Fruit fly (Drosophila melanogaster) whole organism, prepupa: ENCODE measurements around the gene ND-B16.6.

Experiments used
- Blimp-1 ChIP-seq: fragments of 200-800 bp; sonication (Bioruptor generic); optimal IDR thresholded peaks from 3 replicates; lab custom pipeline; 2017; ENCODE audit warnings: missing biosample characterization, missing genetic modification characterization, mild to moderate bottlenecking, moderate library complexity, missing genetic modification reagents
- CG15336 ChIP-seq: fragments of 200-800 bp; sonication (Bioruptor generic); IDR thresholded peaks from 2 replicates; pipeline ENCODE4 v1.3.6; 2022; ENCODE audit warnings: missing biosample characterization, missing genetic modification characterization
- CG31627 ChIP-seq: fragments of 200-800 bp; sonication (Bioruptor generic); optimal IDR thresholded peaks from 3 replicates; lab custom pipeline; 2016; ENCODE audit warnings: missing biosample characterization, missing genetic modification characterization
- CG6163 ChIP-seq: fragments of 200-800 bp; sonication (Bioruptor generic); IDR thresholded peaks from 3 replicates; pipeline ENCODE4 v1.3.6; 2022; ENCODE audit warnings: missing biosample characterization, missing genetic modification characterization
- CG6854 ChIP-seq: fragments of 200-800 bp; sonication (Bioruptor generic); optimal IDR thresholded peaks from 2 replicates; lab custom pipeline; 2017; ENCODE audit warnings: missing biosample characterization, mild to moderate bottlenecking, missing genetic modification characterization
- Hr39 ChIP-seq: fragments of 200-800 bp; sonication (Bioruptor generic); optimal IDR thresholded peaks from 2 replicates; lab custom pipeline; 2016; ENCODE audit warnings: missing biosample characterization, missing genetic modification characterization
- Sox102F ChIP-seq: fragments of 200-800 bp; sonication (Bioruptor generic); optimal IDR thresholded peaks from 2 replicates; lab custom pipeline; 2016; ENCODE audit warnings: missing biosample characterization, mild to moderate bottlenecking, missing genetic modification characterization
- Sox15 ChIP-seq: fragments of 200-800 bp; sonication (Bioruptor generic); optimal IDR thresholded peaks from 3 replicates; lab custom pipeline; 2016; ENCODE audit warnings: missing biosample characterization, missing genetic modification characterization
- achi ChIP-seq: fragments of 200-800 bp; sonication (Bioruptor generic); optimal IDR thresholded peaks from 3 replicates; lab custom pipeline; 2016; ENCODE audit warnings: missing biosample characterization, missing genetic modification characterization
- fd59A ChIP-seq: fragments of 200-800 bp; sonication (Bioruptor generic); optimal IDR thresholded peaks from 2 replicates; lab custom pipeline; 2017; ENCODE audit warnings: missing biosample characterization, mild to moderate bottlenecking, missing genetic modification characterization, missing genetic modification reagents
- fd85E ChIP-seq: fragments of 200-800 bp; sonication (Bioruptor generic); optimal IDR thresholded peaks from 3 replicates; lab custom pipeline; 2016; ENCODE audit warnings: missing biosample characterization, missing genetic modification characterization
- lz ChIP-seq: fragments of 200-800 bp; sonication (Bioruptor generic); optimal IDR thresholded peaks from 3 replicates; lab custom pipeline; 2016; ENCODE audit warnings: missing biosample characterization, missing genetic modification characterization
- pdm3 ChIP-seq: fragments of 200-800 bp; sonication (Bioruptor generic); optimal IDR thresholded peaks from 3 replicates; lab custom pipeline; 2016; ENCODE audit warnings: missing biosample characterization, missing genetic modification characterization
- svp ChIP-seq: fragments of 200-800 bp; sonication (Bioruptor generic); peaks from one replicate; lab custom pipeline; 2016; ENCODE audit warnings: missing biosample characterization, missing genetic modification characterization

DNA sequence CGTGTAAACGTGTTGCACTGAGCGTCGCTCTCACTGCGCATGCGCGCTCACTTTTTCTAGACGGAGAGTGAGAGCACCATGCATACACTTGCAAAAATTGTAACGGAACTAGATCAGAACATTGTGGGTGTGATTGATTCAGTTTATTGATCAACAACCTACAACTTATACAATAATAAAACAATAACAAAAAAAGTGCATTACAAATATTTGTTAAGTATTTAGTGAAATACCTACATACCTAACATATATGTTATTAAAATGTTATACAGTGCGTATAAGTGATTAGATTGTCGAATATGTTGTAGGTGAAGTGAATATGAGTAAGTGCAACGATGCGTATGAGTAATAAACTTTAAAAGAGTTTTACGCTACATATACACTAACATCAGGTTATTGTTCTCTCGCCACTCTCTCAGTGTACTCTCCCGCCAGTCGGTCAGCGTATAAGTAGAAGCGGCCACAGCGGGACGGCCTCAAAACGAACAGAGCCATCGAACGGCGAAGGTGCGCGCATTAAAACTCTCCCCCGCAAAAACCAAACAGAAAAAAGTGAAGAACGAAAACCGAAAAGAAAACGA lies 19.7 kb downstream of the ND-B16.6 start, which contains the start of gene CG42240:
- peak; percentile 72 for TF ChIP-seq CG6163 (GFP tag; lab: Robert Waterston, UW)
- TF ChIP-seq achi (GFP tag; lab: Kevin White, UChicago), result peak; percentile 95
- TF ChIP-seq Blimp-1 (GFP tag; lab: Kevin White, UChicago), result peak; percentile 86
- peak; percentile 81 for TF ChIP-seq CG6854 (GFP tag; lab: Kevin White, UChicago)
- peak; percentile 95 for TF ChIP-seq pdm3 (GFP tag; lab: Kevin White, UChicago)
- peak; percentile 88 for TF ChIP-seq Hr39 (GFP tag; lab: Kevin White, UChicago)
- TF ChIP-seq fd85E, result peak; percentile 74
- TF ChIP-seq Sox102F (GFP tag; lab: Kevin White, UChicago), result peak; percentile 95
- TF ChIP-seq svp, result peak; percentile 97
- peak; percentile 92 for TF ChIP-seq CG15336
- peak; percentile 82 for TF ChIP-seq Sox15 (GFP tag; lab: Kevin White, UChicago)
- TF ChIP-seq lz, result peak; percentile 94
- peak; percentile 88 for TF ChIP-seq CG31627
- peak; percentile 93 for TF ChIP-seq fd59A
